Fruit fly (Drosophila melanogaster) S2 (cell line): Measurements from ENCODE around the gene CG11122.

Experiments used
- CG8478 ChIP-seq: fragments of >200 bp; optimal IDR thresholded peaks from 2 replicates; lab custom pipeline; 2018
- CTCF ChIP-seq, 2 experiments: fragments of >200 bp; optimal IDR thresholded peaks; 2 replicates each; lab custom pipeline; 2018

- TF ChIP-seq CG8478 (lab: Kevin White, UChicago) (no peak), CTCF (optimal IDR thresholded peaks at IDR 0.05; lab: Kevin White, UChicago) (peak; percentile 40 to 49)
These were observed 15.6 kb downstream of the CG11122 start for dm6 chrX:11108845-11109450.
